Fruit fly (Drosophila melanogaster) whole organism, embryonic: ENCODE data around the gene BomT3.
A peak's percentile ranks its signal among the peaks of the same experiment; 100 is the strongest.

Source experiments
- CG10543 ChIP-seq: fragments of 200-800 bp; sonication (Bioruptor generic); optimal IDR thresholded peaks from 3 replicates; lab custom pipeline; 2017; ENCODE audit warnings: missing biosample characterization, mild to moderate bottlenecking, missing genetic modification characterization, moderate library complexity
- CG10979 ChIP-seq: fragments of 200-800 bp; sonication (Bioruptor generic); optimal IDR thresholded peaks from 2 replicates; lab custom pipeline; 2018; ENCODE audit warnings: missing biosample characterization, mild to moderate bottlenecking, missing genetic modification characterization, moderate library complexity
- CG11093 ChIP-seq: fragments of 200-800 bp; sonication (Bioruptor generic); IDR thresholded peaks from 3 replicates; pipeline ENCODE4 v1.3.6; 2022; ENCODE audit warnings: missing biosample characterization, missing genetic modification characterization
- CG11456 ChIP-seq: fragments of 200-800 bp; sonication (Bioruptor generic); IDR thresholded peaks from 3 replicates; pipeline ENCODE4 v1.3.6; 2022; ENCODE audit warnings: missing biosample characterization, missing genetic modification characterization
- CG12744 ChIP-seq: fragments of 200-800 bp; sonication (Bioruptor generic); optimal IDR thresholded peaks from 2 replicates; lab custom pipeline; 2016; ENCODE audit warnings: missing biosample characterization, missing genetic modification characterization
- CG12942 ChIP-seq: fragments of 200-800 bp; sonication (Bioruptor generic); optimal IDR thresholded peaks from 3 replicates; lab custom pipeline; 2016; ENCODE audit warnings: missing biosample characterization, missing genetic modification characterization
- CG13624 ChIP-seq: fragments of 200-800 bp; sonication (Bioruptor generic); optimal IDR thresholded peaks from 2 replicates; lab custom pipeline; 2016; ENCODE audit warnings: missing biosample characterization, missing genetic modification characterization
- CG14710 ChIP-seq: fragments of 200-800 bp; sonication (Bioruptor generic); optimal IDR thresholded peaks from 3 replicates; lab custom pipeline; 2019; ENCODE audit warnings: missing biosample characterization, mild to moderate bottlenecking, missing genetic modification characterization, moderate library complexity
- CG14965 ChIP-seq: fragments of 200-800 bp; sonication (Bioruptor generic); optimal IDR thresholded peaks from 2 replicates; lab custom pipeline; 2016; ENCODE audit warnings: missing biosample characterization, missing genetic modification characterization, borderline replicate concordance
- CG1603 ChIP-seq: fragments of 200-800 bp; sonication (Bioruptor generic); optimal IDR thresholded peaks from 2 replicates; lab custom pipeline; 2019; ENCODE audit warnings: missing biosample characterization, mild to moderate bottlenecking, missing genetic modification characterization, moderate library complexity
- CG16779 ChIP-seq: fragments of 200-800 bp; sonication (Bioruptor generic); IDR thresholded peaks from 2 replicates; pipeline ENCODE4 v1.3.6; 2022; ENCODE audit warnings: missing biosample characterization, missing genetic modification characterization
- CG16815 ChIP-seq: fragments of 200-800 bp; sonication (Bioruptor generic); optimal IDR thresholded peaks from 3 replicates; lab custom pipeline; 2017; ENCODE audit warnings: missing biosample characterization, mild to moderate bottlenecking, missing genetic modification characterization
- CG17359 ChIP-seq: fragments of 200-800 bp; sonication (Bioruptor generic); optimal IDR thresholded peaks from 3 replicates; lab custom pipeline; 2018; ENCODE audit warnings: missing biosample characterization, mild to moderate bottlenecking, missing genetic modification characterization, moderate library complexity
- CG17361 ChIP-seq: fragments of 200-800 bp; sonication (Bioruptor generic); IDR thresholded peaks from 3 replicates; pipeline ENCODE4 v1.3.6; 2022; ENCODE audit warnings: missing biosample characterization, missing genetic modification characterization
- CG17612 ChIP-seq: fragments of 200-800 bp; sonication (Bioruptor generic); IDR thresholded peaks from 2 replicates; pipeline ENCODE4 v1.3.6; 2022; ENCODE audit warnings: missing biosample characterization, missing genetic modification characterization
- CG17829 ChIP-seq: fragments of 200-800 bp; optimal IDR thresholded peaks from 2 replicates; lab custom pipeline; 2019; ENCODE audit warnings: missing biosample characterization, mild to moderate bottlenecking, missing genetic modification characterization, moderate library complexity
- CG1792 ChIP-seq: fragments of 200-800 bp; sonication (Bioruptor generic); optimal IDR thresholded peaks from 2 replicates; lab custom pipeline; 2016; ENCODE audit warnings: missing biosample characterization, missing genetic modification characterization
- CG2129 ChIP-seq: fragments of 200-800 bp; sonication (Bioruptor generic); IDR thresholded peaks from 2 replicates; pipeline ENCODE4 v1.3.6; 2022; ENCODE audit warnings: missing biosample characterization, missing genetic modification characterization; ENCODE audit not compliant: partially characterized antibody
- CG2202 ChIP-seq: fragments of 200-800 bp; sonication (Bioruptor generic); optimal IDR thresholded peaks from 2 replicates; lab custom pipeline; 2018; ENCODE audit warnings: missing biosample characterization, mild to moderate bottlenecking, missing genetic modification characterization
- CG31441 ChIP-seq: fragments of 200-800 bp; sonication (Bioruptor generic); IDR thresholded peaks from 2 replicates; pipeline ENCODE4 v1.3.6; 2022; ENCODE audit warnings: missing biosample characterization, missing genetic modification characterization
- CG4328 ChIP-seq: fragments of 200-800 bp; sonication (Bioruptor generic); optimal IDR thresholded peaks from 3 replicates; lab custom pipeline; 2017; ENCODE audit warnings: missing biosample characterization, missing genetic modification reagents, missing genetic modification characterization
- CG4730 ChIP-seq: fragments of 200-800 bp; sonication (Bioruptor generic); IDR thresholded peaks from 2 replicates; pipeline ENCODE4 v1.3.6; 2022; ENCODE audit warnings: missing biosample characterization, missing genetic modification characterization
- CG9727 ChIP-seq: fragments of 200-800 bp; sonication (Bioruptor generic); optimal IDR thresholded peaks from 3 replicates; lab custom pipeline; 2017; ENCODE audit warnings: missing biosample characterization, mild to moderate bottlenecking, missing genetic modification characterization
- CTCF ChIP-seq: fragments of 200-800 bp; sonication (Bioruptor generic); optimal IDR thresholded peaks from 2 replicates; lab custom pipeline; 2017; ENCODE audit warnings: missing biosample characterization, mild to moderate bottlenecking, missing genetic modification characterization, moderate library complexity
- D ChIP-seq, 2 experiments: fragments of 200-800 bp in 1 of 2; fragments of >200 bp in 1 of 2; sonication (Bioruptor generic) in 1 of 2; optimal IDR thresholded peaks; 2 replicates in 1 of 2; 3 replicates in 1 of 2; lab custom pipeline; 2017; ENCODE audit warnings: mild to moderate bottlenecking in 1 of 2, missing biosample characterization in 1 of 2, missing genetic modification characterization in 1 of 2, missing genetic modification reagents in 1 of 2
- Dad ChIP-seq: fragments of 200-800 bp; sonication (Bioruptor generic); optimal IDR thresholded peaks from 3 replicates; lab custom pipeline; 2016; ENCODE audit warnings: missing biosample characterization, missing genetic modification characterization
- Ets97D ChIP-seq: fragments of 200-800 bp; sonication (Bioruptor generic); optimal IDR thresholded peaks from 3 replicates; lab custom pipeline; 2016; ENCODE audit warnings: missing biosample characterization, missing genetic modification characterization
- HLHmδ ChIP-seq: fragments of 200-800 bp; sonication (Bioruptor generic); optimal IDR thresholded peaks from 2 replicates; lab custom pipeline; 2018; ENCODE audit warnings: missing biosample characterization, mild to moderate bottlenecking, missing genetic modification characterization, moderate library complexity
- Hr78 ChIP-seq, 2 experiments: fragments of 200-800 bp in 1 of 2; fragments of >200 bp in 1 of 2; sonication (Bioruptor generic) in 1 of 2; optimal IDR thresholded peaks; 2 replicates each; lab custom pipeline; 2017 to 2019; ENCODE audit warnings: missing biosample characterization in 2 of 2, missing genetic modification characterization in 2 of 2, mild to moderate bottlenecking in 1 of 2, moderate library complexity in 1 of 2
- Hsf ChIP-seq: fragments of 200-800 bp; sonication (Bioruptor generic); optimal IDR thresholded peaks from 3 replicates; lab custom pipeline; 2016; ENCODE audit warnings: missing biosample characterization, missing genetic modification characterization
- Oaz ChIP-seq: fragments of 200-800 bp; sonication (Bioruptor generic); IDR thresholded peaks from 2 replicates; pipeline ENCODE4 v1.3.6; 2022; ENCODE audit warnings: missing biosample characterization, missing genetic modification characterization
- ac ChIP-seq: fragments of 200-800 bp; sonication (Bioruptor generic); optimal IDR thresholded peaks from 3 replicates; lab custom pipeline; 2017; ENCODE audit warnings: missing biosample characterization, mild to moderate bottlenecking, missing genetic modification characterization
- ash1 ChIP-seq: fragments of 200-800 bp; sonication (Bioruptor generic); optimal IDR thresholded peaks from 2 replicates; lab custom pipeline; 2018; ENCODE audit warnings: missing biosample characterization, mild to moderate bottlenecking, missing genetic modification characterization
- az2 ChIP-seq: fragments of 200-800 bp; sonication (Bioruptor generic); optimal IDR thresholded peaks from 3 replicates; lab custom pipeline; 2016; ENCODE audit warnings: missing biosample characterization, missing genetic modification characterization
- bsh ChIP-seq, 2 experiments: fragments of 200-800 bp; sonication (Bioruptor generic); optimal IDR thresholded peaks; 2 replicates each; lab custom pipeline; 2017 to 2018; ENCODE audit warnings: mild to moderate bottlenecking in 2 of 2, missing biosample characterization in 2 of 2, missing genetic modification characterization in 2 of 2, moderate library complexity in 1 of 2
- cad ChIP-seq: fragments of >200 bp; optimal IDR thresholded peaks from 2 replicates; lab custom pipeline; 2017; ENCODE audit warnings: missing biosample characterization, missing genetic modification characterization
- chm ChIP-seq: fragments of 200-800 bp; sonication (Bioruptor generic); IDR thresholded peaks from 2 replicates; pipeline ENCODE4 v1.3.6; 2022; ENCODE audit warnings: missing biosample characterization, missing genetic modification characterization
- da ChIP-seq: fragments of 200-800 bp; sonication (Bioruptor generic); optimal IDR thresholded peaks from 2 replicates; lab custom pipeline; 2016; ENCODE audit warnings: missing biosample characterization, missing genetic modification characterization
- ems ChIP-seq: fragments of 200-800 bp; sonication (Bioruptor generic); optimal IDR thresholded peaks from 3 replicates; lab custom pipeline; 2016; ENCODE audit warnings: missing biosample characterization, missing genetic modification characterization
- ewg ChIP-seq: fragments of 200-800 bp; sonication (Bioruptor generic); optimal IDR thresholded peaks from 3 replicates; lab custom pipeline; 2017; ENCODE audit warnings: mild to moderate bottlenecking, missing biosample characterization, missing genetic modification reagents, missing genetic modification characterization
- ftz-f1 ChIP-seq: fragments of 200-800 bp; sonication (Bioruptor generic); optimal IDR thresholded peaks from 2 replicates; lab custom pipeline; 2016; ENCODE audit warnings: missing biosample characterization, missing genetic modification characterization
- gsb ChIP-seq: fragments of 200-800 bp; sonication (Bioruptor generic); IDR thresholded peaks from 2 replicates; pipeline ENCODE4 v1.3.6; 2022; ENCODE audit warnings: missing biosample characterization, missing genetic modification characterization
- maf-S ChIP-seq: fragments of 200-800 bp; sonication (Bioruptor generic); optimal IDR thresholded peaks from 2 replicates; lab custom pipeline; 2016; ENCODE audit warnings: missing biosample characterization, missing genetic modification characterization
- nerfin-1 ChIP-seq: fragments of 200-800 bp; sonication (Bioruptor generic); optimal IDR thresholded peaks from 3 replicates; lab custom pipeline; 2019; ENCODE audit warnings: missing biosample characterization, mild to moderate bottlenecking, missing genetic modification characterization, moderate library complexity
- org-1 ChIP-seq: fragments of 200-800 bp; sonication (Bioruptor generic); optimal IDR thresholded peaks from 2 replicates; lab custom pipeline; 2017; ENCODE audit warnings: missing biosample characterization, missing genetic modification characterization
- row ChIP-seq: fragments of 200-800 bp; sonication (Bioruptor generic); IDR thresholded peaks from 3 replicates; pipeline ENCODE4 v1.3.6; 2022; ENCODE audit warnings: missing biosample characterization, missing genetic modification characterization
- tap ChIP-seq: fragments of 200-800 bp; optimal IDR thresholded peaks from 3 replicates; lab custom pipeline; 2019; ENCODE audit warnings: missing biosample characterization, mild to moderate bottlenecking, missing genetic modification characterization, moderate library complexity
- tin ChIP-seq: fragments of 200-800 bp; sonication (Bioruptor generic); optimal IDR thresholded peaks from 3 replicates; lab custom pipeline; 2016; ENCODE audit warnings: missing biosample characterization, missing genetic modification characterization
- unc-4 ChIP-seq: fragments of 200-800 bp; sonication (Bioruptor generic); IDR thresholded peaks from 2 replicates; pipeline ENCODE4 v1.3.6; 2022; ENCODE audit warnings: missing biosample characterization, missing genetic modification characterization; ENCODE audit not compliant: partially characterized antibody
- wor ChIP-seq: fragments of 200-800 bp; sonication (Bioruptor generic); IDR thresholded peaks from 2 replicates; pipeline ENCODE4 v1.3.6; 2022; ENCODE audit warnings: missing biosample characterization, missing genetic modification characterization

The BomT3 gene

DNA sequence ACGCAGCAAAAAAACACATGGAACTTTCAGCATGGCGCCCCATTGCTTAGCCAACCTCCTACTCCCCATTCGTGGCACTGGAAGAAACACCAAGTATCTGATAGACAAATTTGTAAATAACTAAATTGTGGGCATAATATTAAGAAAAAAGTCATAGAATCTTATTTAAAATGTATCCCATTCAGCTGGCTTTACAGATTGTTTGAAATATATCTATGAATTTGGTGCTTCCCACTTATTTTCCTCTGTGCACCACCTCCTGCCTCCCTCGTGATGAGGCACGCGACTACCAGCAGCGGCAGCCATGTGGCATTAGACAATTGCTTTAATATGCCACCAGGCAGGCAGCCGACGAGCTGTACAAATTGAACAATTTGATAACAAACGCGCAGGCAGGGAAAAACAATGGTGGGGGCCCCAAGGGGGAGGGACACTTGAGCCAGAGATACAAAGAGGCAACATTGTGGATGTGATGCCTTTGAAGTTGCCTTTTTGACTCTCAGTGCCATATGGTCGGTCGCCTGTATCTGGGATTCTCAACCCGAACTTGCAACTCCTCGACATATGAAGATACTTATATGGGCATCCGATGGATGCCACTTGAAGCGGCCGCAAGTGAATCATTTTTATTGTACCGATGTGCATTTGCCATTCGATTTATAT, 36.9 kb downstream of the BomT3 start (continued):
- no peak for TF ChIP-seq ash1 (GFP tag; lab: Kevin White, UChicago)
- peak; percentile 64 for TF ChIP-seq Oaz
- TF ChIP-seq unc-4 (GFP tag; lab: Robert Waterston, UW): no peak
- peak; percentile 47 for TF ChIP-seq CG2202 (tag; lab: Kevin White, UChicago)
- peak; percentile 72 for TF ChIP-seq CG11456 (GFP tag; lab: Robert Waterston, UW)
- peak; percentile 12 for TF ChIP-seq HLHmδ (GFP tag; lab: Kevin White, UChicago)
- TF ChIP-seq ems (GFP tag; lab: Kevin White, UChicago): peak; percentile 58
- peak; percentile 84 for TF ChIP-seq org-1 (GFP tag; lab: Kevin White, UChicago)
- TF ChIP-seq CG31441: peak; percentile 71
- TF ChIP-seq da: peak; percentile 73
- TF ChIP-seq Dad (GFP tag; lab: Kevin White, UChicago): peak; percentile 28
- TF ChIP-seq CG4730 (GFP tag; lab: Robert Waterston, UW): peak; percentile 77
- peak; percentile 71 for TF ChIP-seq Hsf (GFP tag; lab: Kevin White, UChicago)
- TF ChIP-seq ac (GFP tag; lab: Kevin White, UChicago): peak; percentile 22
- TF ChIP-seq chm (GFP tag; lab: Robert Waterston, UW): peak; percentile 88
- TF ChIP-seq CG14965: peak; percentile 32
- TF ChIP-seq CG10979 (tag; lab: Kevin White, UChicago): peak; percentile 79
- TF ChIP-seq CTCF (GFP tag; lab: Kevin White, UChicago): peak; percentile 16
- peak; percentile 65 for TF ChIP-seq CG16815 (GFP tag; lab: Kevin White, UChicago)
- no peak for TF ChIP-seq Ets97D (GFP tag; lab: Kevin White, UChicago)
- TF ChIP-seq CG14710 (tag; lab: Kevin White, UChicago): peak; percentile 62
- peak; percentile 45 to 87 for TF ChIP-seq bsh (GFP tag; optimal IDR thresholded peaks at IDR 0.05; lab: Kevin White, UChicago)
- TF ChIP-seq az2 (GFP tag; lab: Kevin White, UChicago): peak; percentile 79
- TF ChIP-seq ewg (GFP tag; lab: Kevin White, UChicago): peak; percentile 63
- TF ChIP-seq CG12942: peak; percentile 58
- TF ChIP-seq CG17359 (tag; lab: Kevin White, UChicago): peak; percentile 87
- peak; percentile 70 for TF ChIP-seq wor (GFP tag; lab: Robert Waterston, UW)
- peak; percentile 58 for TF ChIP-seq gsb (GFP tag; lab: Robert Waterston, UW)
- peak; percentile 68 for TF ChIP-seq CG13624 (GFP tag; lab: Kevin White, UChicago)
- TF ChIP-seq CG17612: no peak
- peak; percentile 53 for TF ChIP-seq CG10543
- peak; percentile 87 for TF ChIP-seq CG1603 (tag; lab: Kevin White, UChicago)
- peak; percentile 29 for TF ChIP-seq CG12744
- peak; percentile 80 for TF ChIP-seq CG9727 (GFP tag; lab: Kevin White, UChicago)
- peak; percentile 63; the same call in 1 of the 2 replicates for TF ChIP-seq CG16779 (GFP tag; lab: Robert Waterston, UW)
- peak; percentile 82 for TF ChIP-seq CG1792 (GFP tag; lab: Kevin White, UChicago)
- TF ChIP-seq CG2129 (GFP tag; lab: Robert Waterston, UW): no peak
- peak; percentile 55 for TF ChIP-seq nerfin-1
- no peak for TF ChIP-seq cad
- peak; percentile 82 for TF ChIP-seq CG11093 (GFP tag; lab: Robert Waterston, UW)
- peak; percentile 77 for TF ChIP-seq maf-S (GFP tag; lab: Kevin White, UChicago)
- TF ChIP-seq D (optimal IDR thresholded peaks at IDR 0.05; lab: Kevin White, UChicago): no peak
- TF ChIP-seq D (GFP tag; optimal IDR thresholded peaks at IDR 0.05; lab: Kevin White, UChicago): peak; percentile 75
- peak; percentile 40 for TF ChIP-seq CG4328 (GFP tag; lab: Kevin White, UChicago)
- TF ChIP-seq CG17829 (tag; lab: Kevin White, UChicago): peak; percentile 84
- peak; percentile 10 for TF ChIP-seq ftz-f1 (GFP tag; lab: Kevin White, UChicago)
- peak in 1 of 2 experiments; percentile 56 for TF ChIP-seq Hr78 (GFP tag; optimal IDR thresholded peaks at IDR 0.05; lab: Kevin White, UChicago)
- TF ChIP-seq tin (GFP tag; lab: Kevin White, UChicago): peak; percentile 76
- TF ChIP-seq row (GFP tag; lab: Robert Waterston, UW): peak; percentile 91
- TF ChIP-seq CG17361 (GFP tag; lab: Robert Waterston, UW): peak; percentile 80
- TF ChIP-seq tap: peak; percentile 80
